Worm (Caenorhabditis elegans): ENCODE data around the gene T18D3.9.

DNA sequence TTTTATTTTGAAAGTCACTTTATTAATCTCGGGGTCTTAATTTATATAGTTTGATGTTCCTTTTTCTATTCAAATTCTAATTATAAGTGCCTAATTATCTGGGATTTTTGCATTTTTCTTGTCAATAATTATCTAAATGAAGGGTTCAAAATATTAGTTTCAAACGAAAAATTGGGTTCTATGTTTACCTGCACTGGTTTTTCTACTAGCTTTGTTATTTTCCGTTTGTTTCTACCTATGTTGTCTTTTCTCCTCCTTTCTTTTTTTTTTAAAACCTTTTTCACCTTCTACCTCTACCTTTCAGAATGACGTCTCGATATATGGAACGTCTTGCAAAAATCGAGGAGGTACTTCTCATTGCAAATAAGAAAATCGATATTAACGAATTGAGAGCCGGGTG, 30.5 kb upstream of the T18D3.9 start, which contains the start of gene tbc-13:
- TF ChIP-seq hsf-1 (GFP tag; IDR thresholded peaks at IDR 0.05), result no peak
- no peak for TF ChIP-seq F22D6.2 (tag; optimal IDR thresholded peaks at IDR 0.05)
- no peak for TF ChIP-seq lin-26 (GFP tag; IDR thresholded peaks at IDR 0.05)
- TF ChIP-seq efl-1 (GFP tag; optimal IDR thresholded peaks at IDR 0.05), result no peak
- no peak for TF ChIP-seq rpc-1 (optimal IDR thresholded peaks at IDR 0.05)
- no peak for TF ChIP-seq rpc-1 (tag; optimal IDR thresholded peaks at IDR 0.05)

Data from whole organism, young adult.